Fruit fly (Drosophila melanogaster) whole organism, pupa: Measurements from ENCODE around the gene CG2926.

ENCODE experiments used
- D1 ChIP-seq: fragments of 200-800 bp; sonication (Bioruptor generic); optimal IDR thresholded peaks from 2 replicates; lab custom pipeline; 2018; ENCODE audit warnings: missing biosample characterization, mild to moderate bottlenecking, missing genetic modification characterization, moderate library complexity
- EcR ChIP-seq: fragments of 200-800 bp; sonication (Bioruptor generic); optimal IDR thresholded peaks from 3 replicates; lab custom pipeline; 2019; ENCODE audit warnings: missing biosample characterization, missing genetic modification characterization, mild to moderate bottlenecking, moderate library complexity, missing genetic modification reagents

DNA sequence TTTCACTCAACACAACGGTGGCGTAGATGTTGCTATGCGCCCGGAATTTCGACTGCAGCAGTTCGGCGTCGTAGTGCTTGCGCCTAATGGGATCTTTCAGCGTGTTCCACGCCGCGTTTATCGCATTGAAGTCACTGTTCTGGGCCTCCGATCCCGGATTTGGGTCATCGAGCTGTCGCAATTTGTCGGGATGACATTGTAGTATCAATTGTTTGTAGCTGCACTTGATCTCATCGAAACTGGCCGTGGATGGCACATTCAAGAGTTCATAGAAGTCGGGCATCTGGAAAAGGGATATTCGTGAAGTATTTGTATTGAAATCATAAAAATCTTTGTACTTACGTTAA is 34.2 kb upstream of the CG2926 start:
- TF ChIP-seq EcR (GFP tag; lab: Kevin White, UChicago) (no peak), D1 (tag; lab: Kevin White, UChicago) (no peak)
